Fruit fly (Drosophila melanogaster): ENCODE measurements around the gene Elys.

The Elys gene

dm6 chrX:19613473-19613872 lies 38.6 kb upstream of the Elys start:
- TF ChIP-seq esn (GFP tag; optimal IDR thresholded peaks at IDR 0.05), result peak; percentile 70
- TF ChIP-seq CG1621 (tag; optimal IDR thresholded peaks at IDR 0.05), result peak; percentile 63
- peak; percentile 44 for TF ChIP-seq lz (GFP tag; optimal IDR thresholded peaks at IDR 0.05)
- TF ChIP-seq CG34406 (GFP tag; optimal IDR thresholded peaks at IDR 0.05), result peak; percentile 49
- TF ChIP-seq CG6163 (GFP tag; IDR thresholded peaks at IDR 0.05), result peak; percentile 56; the same call in 1 of the 3 replicates
- TF ChIP-seq Eip75B (GFP tag; optimal IDR thresholded peaks at IDR 0.05), result no peak
- TF ChIP-seq CG6854 (GFP tag; optimal IDR thresholded peaks at IDR 0.05), result peak; percentile 64
- TF ChIP-seq cyc (GFP tag; optimal IDR thresholded peaks at IDR 0.05), result peak; percentile 1
- peak; percentile 30 for TF ChIP-seq CG6792 (GFP tag; optimal IDR thresholded peaks at IDR 0.05)
- peak; percentile 29 for TF ChIP-seq fkh (GFP tag; optimal IDR thresholded peaks at IDR 0.05)
- no peak for TF ChIP-seq achi (GFP tag; optimal IDR thresholded peaks at IDR 0.05)

dm6 chrX:19615990-19616663 lies 36.0 kb upstream of the Elys start, which contains the start of gene CG14210:
Gene CG14210 (plus strand): TSS chrX:19616196.
- TF ChIP-seq acj6 (GFP tag; optimal IDR thresholded peaks at IDR 0.05) (no peak), salr (GFP tag; optimal IDR thresholded peaks at IDR 0.05) (no peak), CG6163 (GFP tag; IDR thresholded peaks at IDR 0.05) (no peak), CG11294 (GFP tag; IDR thresholded peaks at IDR 0.05) (no peak), ss (GFP tag; optimal IDR thresholded peaks at IDR 0.05) (no peak), Eip75B (GFP tag; optimal IDR thresholded peaks at IDR 0.05) (no peak), CG11762 (GFP tag; optimal IDR thresholded peaks at IDR 0.05; ENCODE audit: insufficient read depth) (no peak), fkh (GFP tag; optimal IDR thresholded peaks at IDR 0.05) (no peak), CG10631 (GFP tag; optimal IDR thresholded peaks at IDR 0.05) (no peak), Hr4 (GFP tag; optimal IDR thresholded peaks at IDR 0.05) (no peak)

dm6 chrX:19618183-19618740 lies 33.8 kb upstream of the Elys start, which contains the start of the genes Pstk and Tim9b:
Gene Pstk (minus strand): TSS chrX:19618537.
Gene Tim9b (minus strand): TSS chrX:19618537.
- TF ChIP-seq CG6792 (GFP tag; optimal IDR thresholded peaks at IDR 0.05) (no peak), achi (GFP tag; optimal IDR thresholded peaks at IDR 0.05) (no peak), esn (GFP tag; optimal IDR thresholded peaks at IDR 0.05) (no peak)

dm6 chrX:19621145-19621544 lies 31.0 kb upstream of the Elys start, which contains the start of gene CG14221:
Gene CG14221 (minus strand): TSS chrX:19621245.
- no peak for TF ChIP-seq vri (GFP tag; optimal IDR thresholded peaks at IDR 0.05)
- TF ChIP-seq CG4318 (GFP tag; optimal IDR thresholded peaks at IDR 0.05), result no peak
- TF ChIP-seq svp (GFP tag), result no peak
- TF ChIP-seq Eip75B (GFP tag; optimal IDR thresholded peaks at IDR 0.05), result no peak
- no peak for TF ChIP-seq CG7368 (GFP tag; optimal IDR thresholded peaks at IDR 0.05)

- TF ChIP-seq esn (GFP tag; optimal IDR thresholded peaks at IDR 0.05) (peak; percentile 15), CG15336 (GFP tag; IDR thresholded peaks at IDR 0.05) (no peak)
Observed at dm6 chrX:19622924-19623323, 29.2 kb upstream of the Elys start, which contains the start of the genes Naa20A and MKP-4. Gene Naa20A (minus strand): TSS chrX:19623074. Gene MKP-4 (plus strand): TSS chrX:19623114.

- no peak for TF ChIP-seq fkh (GFP tag; optimal IDR thresholded peaks at IDR 0.05)
- TF ChIP-seq achi (GFP tag; optimal IDR thresholded peaks at IDR 0.05), result no peak
- no peak for TF ChIP-seq CG6792 (GFP tag; optimal IDR thresholded peaks at IDR 0.05)
- no peak for TF ChIP-seq svp (GFP tag)
- TF ChIP-seq Hr39 (GFP tag; optimal IDR thresholded peaks at IDR 0.05), result no peak
- TF ChIP-seq CG6854 (GFP tag; optimal IDR thresholded peaks at IDR 0.05), result no peak
- no peak for TF ChIP-seq fd59A (GFP tag; optimal IDR thresholded peaks at IDR 0.05)
Observed at dm6 chrX:19625405-19625804, 26.7 kb upstream of the Elys start, which contains the start of gene CG14212. Gene CG14212 (plus strand): TSS chrX:19625705.

dm6 chrX:19631365-19631832 lies 20.7 kb upstream of the Elys start:
- TF ChIP-seq CG8119 (GFP tag; IDR thresholded peaks at IDR 0.05) (peak; percentile 47; the same call in 2 of the 3 replicates), CG10631 (GFP tag; optimal IDR thresholded peaks at IDR 0.05) (no peak), CG1621 (tag; optimal IDR thresholded peaks at IDR 0.05) (peak; percentile 24), CG6854 (GFP tag; optimal IDR thresholded peaks at IDR 0.05) (peak; percentile 25), CG3919 (GFP tag; optimal IDR thresholded peaks at IDR 0.05) (no peak), Eip78C (GFP tag) (peak; percentile 63), Sox14 (GFP tag; optimal IDR thresholded peaks at IDR 0.05) (peak; percentile 14), CG15336 (GFP tag; IDR thresholded peaks at IDR 0.05) (peak; percentile 32; the same call in 1 of the 2 replicates)
